Fruit fly (Drosophila melanogaster) whole organism, embryonic: ENCODE results near the gene asl.

ENCODE experiments used
- CG12071 ChIP-seq: fragments of 200-800 bp; sonication (Bioruptor generic); optimal IDR thresholded peaks from 3 replicates; lab custom pipeline; 2018; ENCODE audit warnings: missing biosample characterization, mild to moderate bottlenecking, missing genetic modification characterization
- CG12299 ChIP-seq: fragments of 200-800 bp; sonication (Bioruptor generic); optimal IDR thresholded peaks from 2 replicates; lab custom pipeline; 2018; ENCODE audit warnings: missing biosample characterization, mild to moderate bottlenecking, missing genetic modification characterization
- CG12744 ChIP-seq: fragments of 200-800 bp; sonication (Bioruptor generic); optimal IDR thresholded peaks from 2 replicates; lab custom pipeline; 2016; ENCODE audit warnings: missing biosample characterization, missing genetic modification characterization
- CG14441 ChIP-seq: fragments of 200-800 bp; sonication (Bioruptor generic); IDR thresholded peaks from 2 replicates; pipeline ENCODE4 v1.3.6; 2022; ENCODE audit warnings: missing biosample characterization, missing genetic modification characterization
- CG1603 ChIP-seq: fragments of 200-800 bp; sonication (Bioruptor generic); optimal IDR thresholded peaks from 2 replicates; lab custom pipeline; 2019; ENCODE audit warnings: missing biosample characterization, mild to moderate bottlenecking, missing genetic modification characterization, moderate library complexity
- CG16863 ChIP-seq: fragments of 200-800 bp; sonication (Bioruptor generic); optimal IDR thresholded peaks from 3 replicates; lab custom pipeline; 2016; ENCODE audit warnings: missing biosample characterization, missing genetic modification characterization
- CG17328 ChIP-seq: fragments of 200-800 bp; sonication (Bioruptor generic); IDR thresholded peaks from 2 replicates; pipeline ENCODE4 v1.3.6; 2022; ENCODE audit warnings: missing biosample characterization, missing genetic modification characterization
- CG17802 ChIP-seq: fragments of 200-800 bp; sonication (Bioruptor generic); optimal IDR thresholded peaks from 2 replicates; lab custom pipeline; 2018; ENCODE audit warnings: missing biosample characterization, mild to moderate bottlenecking, missing genetic modification characterization, moderate library complexity
- CG18764 ChIP-seq: fragments of 200-800 bp; sonication (Bioruptor generic); optimal IDR thresholded peaks from 3 replicates; lab custom pipeline; 2016; ENCODE audit warnings: missing biosample characterization, missing genetic modification characterization
- CG2889 ChIP-seq: fragments of 200-800 bp; sonication (Bioruptor generic); IDR thresholded peaks from 3 replicates; pipeline ENCODE4 v1.3.6; 2022; ENCODE audit warnings: missing biosample characterization, missing genetic modification characterization
- CG4820 ChIP-seq: fragments of 200-800 bp; sonication (Bioruptor generic); optimal IDR thresholded peaks from 3 replicates; lab custom pipeline; 2016; ENCODE audit warnings: missing biosample characterization, missing genetic modification characterization
- CG5953 ChIP-seq: fragments of 200-800 bp; sonication (Bioruptor generic); IDR thresholded peaks from 2 replicates; pipeline ENCODE4 v1.3.6; 2022; ENCODE audit warnings: missing biosample characterization, missing genetic modification characterization
- CG6654 ChIP-seq: fragments of 200-800 bp; sonication (Bioruptor generic); optimal IDR thresholded peaks from 2 replicates; lab custom pipeline; 2017; ENCODE audit warnings: missing biosample characterization, mild to moderate bottlenecking, missing genetic modification characterization
- CG6791 ChIP-seq: fragments of 200-800 bp; sonication (Bioruptor generic); IDR thresholded peaks from 3 replicates; pipeline ENCODE4 v1.3.6; 2022; ENCODE audit warnings: missing biosample characterization, missing genetic modification characterization; ENCODE audit not compliant: partially characterized antibody
- CG7786 ChIP-seq: fragments of 200-800 bp; sonication (Bioruptor generic); optimal IDR thresholded peaks from 2 replicates; lab custom pipeline; 2016; ENCODE audit warnings: missing biosample characterization, missing genetic modification characterization
- CG7928 ChIP-seq: fragments of 200-800 bp; sonication (Bioruptor generic); optimal IDR thresholded peaks from 2 replicates; lab custom pipeline; 2017; ENCODE audit warnings: missing biosample characterization, mild to moderate bottlenecking, missing genetic modification characterization
- CG8388 ChIP-seq: fragments of 200-800 bp; sonication (Bioruptor generic); optimal IDR thresholded peaks from 2 replicates; lab custom pipeline; 2019; ENCODE audit warnings: missing biosample characterization, mild to moderate bottlenecking, missing genetic modification characterization, moderate library complexity
- CG8924 ChIP-seq: fragments of 200-800 bp; optimal IDR thresholded peaks from 3 replicates; lab custom pipeline; 2019; ENCODE audit warnings: missing biosample characterization, mild to moderate bottlenecking, missing genetic modification characterization, moderate library complexity
- Dref ChIP-seq: fragments of 200-800 bp; sonication (Bioruptor generic); IDR thresholded peaks from 2 replicates; pipeline ENCODE4 v1.3.6; 2022; ENCODE audit warnings: missing biosample characterization, missing genetic modification characterization
- Fer1 ChIP-seq: fragments of 200-800 bp; sonication (Bioruptor generic); optimal IDR thresholded peaks from 2 replicates; lab custom pipeline; 2017; ENCODE audit warnings: missing biosample characterization, mild to moderate bottlenecking, missing genetic modification characterization
- GATAe ChIP-seq: fragments of 200-800 bp; sonication (Bioruptor generic); conservative IDR thresholded peaks from 2 replicates; pipeline ENCODE4 v1.3.6; 2022; ENCODE audit warnings: missing biosample characterization, missing genetic modification characterization
- Lim3 ChIP-seq: fragments of 200-800 bp; sonication (Bioruptor generic); IDR thresholded peaks from 2 replicates; pipeline ENCODE4 v1.3.6; 2022; ENCODE audit warnings: missing biosample characterization, missing genetic modification characterization
- MESR4 ChIP-seq: fragments of 200-800 bp; sonication (Bioruptor generic); optimal IDR thresholded peaks from 2 replicates; lab custom pipeline; 2018; ENCODE audit warnings: missing biosample characterization, mild to moderate bottlenecking, missing genetic modification characterization, moderate library complexity
- Med ChIP-seq: fragments of 200-800 bp; sonication (Bioruptor generic); peaks from one replicate; lab custom pipeline; 2016; ENCODE audit warnings: missing biosample characterization, missing genetic modification characterization, mild to moderate bottlenecking, inconsistent platforms, moderate library complexity
- Meics ChIP-seq: fragments of 200-800 bp; sonication (Bioruptor generic); optimal IDR thresholded peaks from 2 replicates; lab custom pipeline; 2017; ENCODE audit warnings: missing biosample characterization, mild to moderate bottlenecking, missing genetic modification characterization
- Mes4 ChIP-seq: fragments of 200-800 bp; sonication (Bioruptor generic); optimal IDR thresholded peaks from 2 replicates; lab custom pipeline; 2016; ENCODE audit warnings: missing biosample characterization, missing genetic modification characterization
- Mrtf ChIP-seq: fragments of 200-800 bp; sonication (Bioruptor generic); IDR thresholded peaks from 3 replicates; pipeline ENCODE4 v1.3.6; 2022; ENCODE audit warnings: missing biosample characterization, missing genetic modification characterization
- Nf-YB ChIP-seq: fragments of 200-800 bp; sonication (Bioruptor generic); optimal IDR thresholded peaks from 3 replicates; lab custom pipeline; 2019; ENCODE audit warnings: missing biosample characterization, mild to moderate bottlenecking, missing genetic modification characterization, moderate library complexity
- Sry-β ChIP-seq: fragments of 200-800 bp; sonication (Bioruptor generic); optimal IDR thresholded peaks from 2 replicates; lab custom pipeline; 2018; ENCODE audit warnings: missing biosample characterization, mild to moderate bottlenecking, missing genetic modification characterization, moderate library complexity
- TFAM ChIP-seq: fragments of 200-800 bp; sonication (Bioruptor generic); optimal IDR thresholded peaks from 2 replicates; lab custom pipeline; 2017; ENCODE audit warnings: missing biosample characterization, missing genetic modification characterization, inconsistent platforms
- Usf ChIP-seq: fragments of 200-800 bp; sonication (Bioruptor generic); optimal IDR thresholded peaks from 2 replicates; lab custom pipeline; 2017; ENCODE audit warnings: missing genotype, missing biosample characterization, missing genetic modification characterization
- Xbp1 ChIP-seq: fragments of 200-800 bp; sonication (Bioruptor generic); optimal IDR thresholded peaks from 3 replicates; lab custom pipeline; 2016; ENCODE audit warnings: missing biosample characterization, mild to moderate bottlenecking, missing genetic modification characterization
- YL-1 ChIP-seq: fragments of 200-800 bp; sonication (Bioruptor generic); optimal IDR thresholded peaks from 3 replicates; lab custom pipeline; 2017; ENCODE audit warnings: missing biosample characterization, mild to moderate bottlenecking, missing genetic modification characterization
- aop ChIP-seq: fragments of 200-800 bp; sonication (Bioruptor generic); IDR thresholded peaks from 2 replicates; pipeline ENCODE4 v1.3.6; 2022; ENCODE audit warnings: missing biosample characterization, missing genetic modification characterization
- bowl ChIP-seq: fragments of 200-800 bp; sonication (Bioruptor generic); IDR thresholded peaks from 2 replicates; pipeline ENCODE4 v1.3.6; 2022; ENCODE audit warnings: missing biosample characterization, missing genetic modification characterization
- caup ChIP-seq: fragments of 200-800 bp; sonication (Bioruptor generic); optimal IDR thresholded peaks from 3 replicates; lab custom pipeline; 2017; ENCODE audit warnings: missing biosample characterization, mild to moderate bottlenecking, missing genetic modification characterization, moderate library complexity; ENCODE audit not compliant: severe bottlenecking
- da ChIP-seq: fragments of 200-800 bp; sonication (Bioruptor generic); optimal IDR thresholded peaks from 2 replicates; lab custom pipeline; 2016; ENCODE audit warnings: missing biosample characterization, missing genetic modification characterization
- gcm2 ChIP-seq: fragments of 200-800 bp; sonication (Bioruptor generic); optimal IDR thresholded peaks from 2 replicates; lab custom pipeline; 2016; ENCODE audit warnings: missing biosample characterization, missing genetic modification characterization
- h ChIP-seq: fragments of >200 bp; optimal IDR thresholded peaks from 2 replicates; lab custom pipeline; 2017
- ken ChIP-seq: fragments of 200-800 bp; sonication (Bioruptor generic); IDR thresholded peaks from 3 replicates; pipeline ENCODE4 v1.3.6; 2022; ENCODE audit warnings: missing biosample characterization, missing genetic modification characterization
- luna ChIP-seq: fragments of 200-800 bp; sonication (Bioruptor generic); optimal IDR thresholded peaks from 2 replicates; lab custom pipeline; 2016; ENCODE audit warnings: missing biosample characterization, missing genetic modification characterization
- mld ChIP-seq: fragments of 200-800 bp; sonication (Bioruptor generic); IDR thresholded peaks from 3 replicates; pipeline ENCODE4 v1.3.6; 2022; ENCODE audit warnings: missing biosample characterization, missing genetic modification characterization; ENCODE audit not compliant: partially characterized antibody
- odd ChIP-seq: fragments of 200-800 bp; sonication (Bioruptor generic); optimal IDR thresholded peaks from 2 replicates; lab custom pipeline; 2017; ENCODE audit warnings: missing biosample characterization, mild to moderate bottlenecking, missing genetic modification characterization
- pan ChIP-seq, 4 experiments: fragments of >200 bp in 3 of 4; fragments of 200-800 bp in 1 of 4; sonication (Bioruptor generic) in 1 of 4; optimal IDR thresholded peaks in 3 of 4; IDR thresholded peaks in 1 of 4; 2 replicates each; pipeline versions ENCODE4 v1.3.6 to Lab custom; 2017 to 2022; ENCODE audit warnings: missing biosample characterization in 2 of 4, missing genetic modification characterization in 2 of 4, mixed read lengths in 1 of 4
- ranshi ChIP-seq: fragments of 200-800 bp; sonication (Bioruptor generic); IDR thresholded peaks from 2 replicates; pipeline ENCODE4 v1.3.6; 2022; ENCODE audit warnings: missing biosample characterization, missing genetic modification characterization
- ssp ChIP-seq: fragments of 200-800 bp; sonication (Bioruptor generic); IDR thresholded peaks from 2 replicates; pipeline ENCODE4 v1.3.6; 2022; ENCODE audit warnings: missing biosample characterization, missing genetic modification characterization
- vvl ChIP-seq: fragments of 200-800 bp; sonication (Bioruptor generic); IDR thresholded peaks from 2 replicates; pipeline ENCODE4 v1.3.6; 2022; ENCODE audit warnings: missing biosample characterization, missing genetic modification characterization
- zfh2 ChIP-seq: fragments of 200-800 bp; sonication (Bioruptor generic); optimal IDR thresholded peaks from 2 replicates; lab custom pipeline; 2016; ENCODE audit warnings: missing biosample characterization, missing genetic modification characterization

Gene asl

dm6 chr3R:5632182-5632581 lies 25.8 kb upstream of the asl start, which contains the start of gene CG31549 (continued):
- TF ChIP-seq CG8924 (tag; lab: Kevin White, UChicago) (no peak), CG5953 (GFP tag; lab: Robert Waterston, UW) (no peak), CG16863 (no peak), mld (no peak), vvl (GFP tag; lab: Robert Waterston, UW) (no peak), CG14441 (GFP tag; lab: Robert Waterston, UW) (no peak), Med (GFP tag; lab: Kevin White, UChicago) (peak; percentile 80), Mes4 (GFP tag; lab: Kevin White, UChicago) (no peak), Dref (GFP tag; lab: Robert Waterston, UW) (peak; percentile 49), Mrtf (GFP tag; lab: Robert Waterston, UW) (no peak), pan (optimal IDR thresholded peaks at IDR 0.05; lab: Kevin White, UChicago) (no peak), pan (GFP tag; optimal IDR thresholded peaks at IDR 0.05 in 1 of 2, IDR thresholded peaks at IDR 0.05 in 1 of 2) (no peak), CG6654 (GFP tag; lab: Kevin White, UChicago) (no peak), da (GFP tag; lab: Kevin White, UChicago) (no peak), MESR4 (GFP tag; lab: Kevin White, UChicago) (peak; percentile 39)

dm6 chr3R:5627552-5627951 lies 21.2 kb upstream of the asl start, which contains the start of gene CG31551:
Gene CG31551, plus strand, starts transcription at chr3R:5627852.
- TF ChIP-seq gcm2 (GFP tag; lab: Kevin White, UChicago) (no peak), Nf-YB (GFP tag; lab: Kevin White, UChicago) (no peak), CG12744 (GFP tag; lab: Kevin White, UChicago) (no peak), CG6791 (GFP tag; lab: Robert Waterston, UW) (no peak), CG12299 (tag; lab: Kevin White, UChicago) (no peak), CG17328 (GFP tag; lab: Robert Waterston, UW) (no peak), CG7928 (no peak), ken (no peak), Meics (GFP tag; lab: Kevin White, UChicago) (no peak), Lim3 (no peak)
- TF ChIP-seq, all 482 proteins: peak for 0

- TF ChIP-seq YL-1 (GFP tag; lab: Kevin White, UChicago) (peak; percentile 99), GATAe (GFP tag; lab: Robert Waterston, UW) (no peak), Usf (GFP tag; lab: Kevin White, UChicago) (peak; percentile 90), odd (GFP tag; lab: Kevin White, UChicago) (peak; percentile 95), CG8388 (peak; percentile 85), CG17802 (tag; lab: Kevin White, UChicago) (peak; percentile 85), aop (GFP tag; lab: Robert Waterston, UW) (no peak), bowl (no peak), CG12071 (GFP tag; lab: Kevin White, UChicago) (peak; percentile 95), TFAM (peak; percentile 83), Sry-β (GFP tag; lab: Kevin White, UChicago) (peak; percentile 70), CG7786 (peak; percentile 78), Xbp1 (GFP tag; lab: Kevin White, UChicago) (peak; percentile 89), luna (peak; percentile 93), Fer1 (peak; percentile 96), zfh2 (GFP tag; lab: Kevin White, UChicago) (peak; percentile 77), caup (GFP tag; lab: Kevin White, UChicago) (peak; percentile 98), Med (GFP tag; lab: Kevin White, UChicago) (peak; percentile 99), CG18764 (GFP tag; lab: Kevin White, UChicago) (peak; percentile 91), h (no peak), CG1603 (tag; lab: Kevin White, UChicago) (peak; percentile 96), ranshi (GFP tag; lab: Robert Waterston, UW) (no peak), CG4820 (GFP tag; lab: Kevin White, UChicago) (peak; percentile 75), CG2889 (GFP tag; lab: Robert Waterston, UW) (no peak), ssp (GFP tag; lab: Robert Waterston, UW) (no peak)
These were observed 18.0 kb upstream of the asl start, which contains the start of the genes Dph4, Spec2 and RpL13A for dm6 chr3R:5624115-5624878. Gene Dph4, minus strand, starts transcription at chr3R:5624125. Gene Spec2, minus strand, starts transcription at chr3R:5624125. Gene RpL13A, plus strand, starts transcription at chr3R:5624474.
